Fruit fly (Drosophila melanogaster): ENCODE measurements around the gene Mcm10.

Mcm10 gene

dm6 chr2L:21163311-21163842 lies 16.4 kb upstream of the Mcm10 start, which contains the start of gene Noc2 (continued):
- TF ChIP-seq CG11560 (tag; IDR thresholded peaks at IDR 0.05), result no peak
- peak; percentile 63 for TF ChIP-seq CG30403 (GFP tag; optimal IDR thresholded peaks at IDR 0.05)
- TF ChIP-seq CG12659 (GFP tag; optimal IDR thresholded peaks at IDR 0.05), result no peak
- no peak for TF ChIP-seq CG16813 (GFP tag; IDR thresholded peaks at IDR 0.05; ENCODE audit: partially characterized antibody)
- peak; percentile 8 for TF ChIP-seq CG31388 (GFP tag; optimal IDR thresholded peaks at IDR 0.05)
- peak; percentile 45 for TF ChIP-seq CG10543 (GFP tag; optimal IDR thresholded peaks at IDR 0.05)
- TF ChIP-seq dm (GFP tag; optimal IDR thresholded peaks at IDR 0.05), result peak; percentile 96
- TF ChIP-seq CG11695 (GFP tag; IDR thresholded peaks at IDR 0.05), result no peak
- no peak for TF ChIP-seq CG3726 (GFP tag; IDR thresholded peaks at IDR 0.05)
- no peak for TF ChIP-seq schlank (tag; optimal IDR thresholded peaks at IDR 0.05)
- 0 out of 2 replicates have a peak, but pooled peaks have one; percentile 39 for TF ChIP-seq CG11696 (GFP tag; IDR thresholded peaks at IDR 0.05)
- no peak for TF ChIP-seq CG18011 (GFP tag; optimal IDR thresholded peaks at IDR 0.05)
- no peak for TF ChIP-seq Adf1 (GFP tag; IDR thresholded peaks at IDR 0.05)
- TF ChIP-seq Lpt (GFP tag; optimal IDR thresholded peaks at IDR 0.05), result no peak
- peak; percentile 43 for TF ChIP-seq esg (GFP tag; conservative IDR thresholded peaks at IDR 0.05)
- peak; percentile 30 for TF ChIP-seq Ets97D (GFP tag; optimal IDR thresholded peaks at IDR 0.05)
- TF ChIP-seq CG3281 (GFP tag; optimal IDR thresholded peaks at IDR 0.05), result peak; percentile 58
- TF ChIP-seq CG9817 (tag; optimal IDR thresholded peaks at IDR 0.05), result peak; percentile 49
- TF ChIP-seq NC2α (GFP tag; optimal IDR thresholded peaks at IDR 0.05), result no peak
- TF ChIP-seq ara (GFP tag; IDR thresholded peaks at IDR 0.05), result no peak
- peak; percentile 70 for TF ChIP-seq CG9932 (GFP tag; IDR thresholded peaks at IDR 0.05)
- no peak for TF ChIP-seq CG16863 (GFP tag; optimal IDR thresholded peaks at IDR 0.05)
- TF ChIP-seq eve (GFP tag; optimal IDR thresholded peaks at IDR 0.05), result no peak
- TF ChIP-seq Dip3 (GFP tag; optimal IDR thresholded peaks at IDR 0.05), result peak; percentile 46
- TF ChIP-seq CG8089 (GFP tag; optimal IDR thresholded peaks at IDR 0.05), result no peak
- 0 out of 2 replicates have a peak, but pooled peaks have one; percentile 24 for TF ChIP-seq CG17328 (GFP tag; IDR thresholded peaks at IDR 0.05)
- no peak for TF ChIP-seq seq (GFP tag; IDR thresholded peaks at IDR 0.05)
- TF ChIP-seq nom (GFP tag; optimal IDR thresholded peaks at IDR 0.05), result no peak
- TF ChIP-seq CG15269 (tag; optimal IDR thresholded peaks at IDR 0.05), result peak; percentile 35
- peak; percentile 26 for TF ChIP-seq CG5245 (GFP tag; optimal IDR thresholded peaks at IDR 0.05)
- no peak for TF ChIP-seq tio (GFP tag; optimal IDR thresholded peaks at IDR 0.05)
- TF ChIP-seq CG9727 (GFP tag; optimal IDR thresholded peaks at IDR 0.05), result peak; percentile 33
- TF ChIP-seq oc (tag; optimal IDR thresholded peaks at IDR 0.05), result no peak
- TF ChIP-seq Bgb (GFP tag; IDR thresholded peaks at IDR 0.05; ENCODE audit: partially characterized antibody), result no peak
- no peak for TF ChIP-seq pfk (GFP tag; optimal IDR thresholded peaks at IDR 0.05)
- TF ChIP-seq peb (GFP tag; IDR thresholded peaks at IDR 0.05), result no peak
- no peak for TF ChIP-seq crp (GFP tag; optimal IDR thresholded peaks at IDR 0.05)
- no peak for TF ChIP-seq CG2889 (GFP tag; IDR thresholded peaks at IDR 0.05)
- TF ChIP-seq Hsf (GFP tag; optimal IDR thresholded peaks at IDR 0.05), result peak; percentile 43
- no peak for TF ChIP-seq CG7987 (GFP tag; optimal IDR thresholded peaks at IDR 0.05)
- TF ChIP-seq gt (GFP tag; IDR thresholded peaks at IDR 0.05), result 0 out of 2 replicates have a peak, but pooled peaks have one; percentile 22
- TF ChIP-seq D19B (GFP tag; optimal IDR thresholded peaks at IDR 0.05), result no peak
- TF ChIP-seq ro (GFP tag; IDR thresholded peaks at IDR 0.05), result no peak
- TF ChIP-seq CG7963 (GFP tag; IDR thresholded peaks at IDR 0.05; ENCODE audit: partially characterized antibody), result peak; percentile 14; the same call in 1 of the 3 replicates
- peak; percentile 24 for TF ChIP-seq CG1602 (GFP tag; optimal IDR thresholded peaks at IDR 0.05)
- no peak for TF ChIP-seq knrl (GFP tag; IDR thresholded peaks at IDR 0.05; ENCODE audit: partially characterized antibody)
- no peak for TF ChIP-seq abd-A (tag; optimal IDR thresholded peaks at IDR 0.05)
- no peak for TF ChIP-seq MTF-1 (GFP tag; optimal IDR thresholded peaks at IDR 0.05; ENCODE audit: borderline replicate concordance)
- TF ChIP-seq CG12155 (GFP tag; optimal IDR thresholded peaks at IDR 0.05), result peak; percentile 4
- no peak for TF ChIP-seq CG42726 (GFP tag; IDR thresholded peaks at IDR 0.05; ENCODE audit: partially characterized antibody)
